Fruit fly (Drosophila melanogaster) whole organism, embryonic: ENCODE data around the gene par-6.

Experiments used
- CG10209 ChIP-seq: fragments of 200-800 bp; sonication (Bioruptor generic); optimal IDR thresholded peaks from 3 replicates; lab custom pipeline; 2017; ENCODE audit warnings: missing biosample characterization, mild to moderate bottlenecking, missing genetic modification characterization, missing genetic modification reagents
- CG10431 ChIP-seq: fragments of 200-800 bp; sonication (Bioruptor generic); optimal IDR thresholded peaks from 3 replicates; lab custom pipeline; 2018; ENCODE audit warnings: missing biosample characterization, mild to moderate bottlenecking, missing genetic modification characterization
- CG11093 ChIP-seq: fragments of 200-800 bp; sonication (Bioruptor generic); IDR thresholded peaks from 3 replicates; pipeline ENCODE4 v1.3.6; 2022; ENCODE audit warnings: missing biosample characterization, missing genetic modification characterization
- CG13296 ChIP-seq: fragments of 200-800 bp; sonication (Bioruptor generic); optimal IDR thresholded peaks from 3 replicates; lab custom pipeline; 2018; ENCODE audit warnings: missing biosample characterization, mild to moderate bottlenecking, missing genetic modification characterization
- CG17186 ChIP-seq: fragments of 200-800 bp; sonication (Bioruptor generic); optimal IDR thresholded peaks from 3 replicates; lab custom pipeline; 2017; ENCODE audit warnings: missing biosample characterization, missing genetic modification reagents, missing genetic modification characterization
- CG17361 ChIP-seq: fragments of 200-800 bp; sonication (Bioruptor generic); IDR thresholded peaks from 3 replicates; pipeline ENCODE4 v1.3.6; 2022; ENCODE audit warnings: missing biosample characterization, missing genetic modification characterization
- CG17568 ChIP-seq: fragments of 200-800 bp; sonication (Bioruptor generic); optimal IDR thresholded peaks from 2 replicates; lab custom pipeline; 2018; ENCODE audit warnings: missing biosample characterization, mild to moderate bottlenecking, missing genetic modification characterization, moderate library complexity
- CG2889 ChIP-seq: fragments of 200-800 bp; sonication (Bioruptor generic); IDR thresholded peaks from 3 replicates; pipeline ENCODE4 v1.3.6; 2022; ENCODE audit warnings: missing biosample characterization, missing genetic modification characterization
- CG3065 ChIP-seq: fragments of 200-800 bp; sonication (Bioruptor generic); optimal IDR thresholded peaks from 2 replicates; lab custom pipeline; 2016; ENCODE audit warnings: missing biosample characterization, missing genetic modification characterization
- CG3163 ChIP-seq: fragments of 200-800 bp; sonication (Bioruptor generic); optimal IDR thresholded peaks from 3 replicates; lab custom pipeline; 2016; ENCODE audit warnings: missing biosample characterization, missing genetic modification characterization
- CG3407 ChIP-seq: fragments of 200-800 bp; sonication (Bioruptor generic); optimal IDR thresholded peaks from 2 replicates; lab custom pipeline; 2018; ENCODE audit warnings: missing biosample characterization, mild to moderate bottlenecking, missing genetic modification characterization
- CG4328 ChIP-seq: fragments of 200-800 bp; sonication (Bioruptor generic); optimal IDR thresholded peaks from 3 replicates; lab custom pipeline; 2017; ENCODE audit warnings: missing biosample characterization, missing genetic modification reagents, missing genetic modification characterization
- CG6683 ChIP-seq: fragments of 200-800 bp; sonication (Bioruptor generic); optimal IDR thresholded peaks from 2 replicates; lab custom pipeline; 2017; ENCODE audit warnings: missing biosample characterization, mild to moderate bottlenecking, missing genetic modification characterization, missing genetic modification reagents
- CG8089 ChIP-seq: fragments of 200-800 bp; sonication (Bioruptor generic); optimal IDR thresholded peaks from 3 replicates; lab custom pipeline; 2016; ENCODE audit warnings: missing biosample characterization, missing genetic modification characterization
- CG8765 ChIP-seq: fragments of 200-800 bp; sonication (Bioruptor generic); IDR thresholded peaks from 2 replicates; pipeline ENCODE4 v1.3.6; 2022; ENCODE audit warnings: missing biosample characterization, missing genetic modification characterization
- D ChIP-seq, 2 experiments: fragments of 200-800 bp in 1 of 2; fragments of >200 bp in 1 of 2; sonication (Bioruptor generic) in 1 of 2; optimal IDR thresholded peaks; 2 replicates in 1 of 2; 3 replicates in 1 of 2; lab custom pipeline; 2017; ENCODE audit warnings: mild to moderate bottlenecking in 1 of 2, missing biosample characterization in 1 of 2, missing genetic modification characterization in 1 of 2, missing genetic modification reagents in 1 of 2
- Dek ChIP-seq: fragments of 200-800 bp; sonication (Bioruptor generic); optimal IDR thresholded peaks from 3 replicates; lab custom pipeline; 2019; ENCODE audit warnings: missing biosample characterization, mild to moderate bottlenecking, missing genetic modification characterization, moderate library complexity
- Dip3 ChIP-seq: fragments of 200-800 bp; sonication (Bioruptor generic); optimal IDR thresholded peaks from 3 replicates; lab custom pipeline; 2016; ENCODE audit warnings: missing biosample characterization, missing genetic modification characterization
- Dref ChIP-seq: fragments of 200-800 bp; sonication (Bioruptor generic); IDR thresholded peaks from 2 replicates; pipeline ENCODE4 v1.3.6; 2022; ENCODE audit warnings: missing biosample characterization, missing genetic modification characterization
- Gug ChIP-seq: fragments of 200-800 bp; sonication (Bioruptor generic); IDR thresholded peaks from 4 replicates; pipeline ENCODE4 v1.3.6; 2022; ENCODE audit warnings: missing biosample characterization, missing genetic modification characterization
- H15 ChIP-seq: fragments of 200-800 bp; sonication (Bioruptor generic); IDR thresholded peaks from 3 replicates; pipeline ENCODE4 v1.3.6; 2022; ENCODE audit warnings: missing biosample characterization, missing genetic modification characterization
- HmgD ChIP-seq: fragments of 200-800 bp; sonication (Bioruptor generic); optimal IDR thresholded peaks from 3 replicates; lab custom pipeline; 2016; ENCODE audit warnings: missing biosample characterization, missing genetic modification characterization
- Lim3 ChIP-seq: fragments of 200-800 bp; sonication (Bioruptor generic); IDR thresholded peaks from 2 replicates; pipeline ENCODE4 v1.3.6; 2022; ENCODE audit warnings: missing biosample characterization, missing genetic modification characterization
- MBD-R2 ChIP-seq: fragments of 200-800 bp; sonication (Bioruptor generic); IDR thresholded peaks from 2 replicates; pipeline ENCODE4 v1.3.6; 2022; ENCODE audit warnings: missing biosample characterization, missing genetic modification characterization
- Ptx1 ChIP-seq: fragments of 200-800 bp; sonication (Bioruptor generic); IDR thresholded peaks from 2 replicates; pipeline ENCODE4 v1.3.6; 2022; ENCODE audit warnings: missing biosample characterization, missing genetic modification characterization
- Spps ChIP-seq: fragments of 200-800 bp; sonication (Bioruptor generic); optimal IDR thresholded peaks from 2 replicates; lab custom pipeline; 2018; ENCODE audit warnings: missing biosample characterization, mild to moderate bottlenecking, missing genetic modification characterization
- Stat92E ChIP-seq, 3 experiments: fragments of >200 bp in 2 of 3; fragments of 200-800 bp in 1 of 3; sonication (Bioruptor generic) in 1 of 3; optimal IDR thresholded peaks; 2 replicates each; lab custom pipeline; 2017 to 2019; ENCODE audit warnings: missing biosample characterization in 3 of 3, missing genetic modification characterization in 3 of 3, mild to moderate bottlenecking in 1 of 3, moderate library complexity in 1 of 3
- Usf ChIP-seq: fragments of 200-800 bp; sonication (Bioruptor generic); optimal IDR thresholded peaks from 2 replicates; lab custom pipeline; 2017; ENCODE audit warnings: missing genotype, missing biosample characterization, missing genetic modification characterization
- Vsx1 ChIP-seq: fragments of 200-800 bp; sonication (Bioruptor generic); optimal IDR thresholded peaks from 2 replicates; lab custom pipeline; 2017; ENCODE audit warnings: missing biosample characterization, mild to moderate bottlenecking, missing genetic modification characterization, missing genetic modification reagents
- Xbp1 ChIP-seq: fragments of 200-800 bp; sonication (Bioruptor generic); optimal IDR thresholded peaks from 3 replicates; lab custom pipeline; 2016; ENCODE audit warnings: missing biosample characterization, mild to moderate bottlenecking, missing genetic modification characterization
- YL-1 ChIP-seq: fragments of 200-800 bp; sonication (Bioruptor generic); optimal IDR thresholded peaks from 3 replicates; lab custom pipeline; 2017; ENCODE audit warnings: missing biosample characterization, mild to moderate bottlenecking, missing genetic modification characterization
- corto ChIP-seq: fragments of 200-800 bp; sonication (Bioruptor generic); optimal IDR thresholded peaks from 2 replicates; lab custom pipeline; 2016; ENCODE audit warnings: missing biosample characterization, mild to moderate bottlenecking, missing genetic modification characterization, moderate library complexity
- crol ChIP-seq: fragments of 200-800 bp; sonication (Bioruptor generic); IDR thresholded peaks from 2 replicates; pipeline ENCODE4 v1.3.6; 2022; ENCODE audit warnings: missing biosample characterization, missing genetic modification characterization
- dm ChIP-seq: fragments of 200-800 bp; sonication (Bioruptor generic); optimal IDR thresholded peaks from 3 replicates; lab custom pipeline; 2016; ENCODE audit warnings: missing biosample characterization, missing genetic modification characterization
- fd3F ChIP-seq: fragments of 200-800 bp; sonication (Bioruptor generic); optimal IDR thresholded peaks from 2 replicates; lab custom pipeline; 2018; ENCODE audit warnings: missing biosample characterization, mild to moderate bottlenecking, missing genetic modification characterization, moderate library complexity
- ftz-f1 ChIP-seq: fragments of 200-800 bp; sonication (Bioruptor generic); optimal IDR thresholded peaks from 2 replicates; lab custom pipeline; 2016; ENCODE audit warnings: missing biosample characterization, missing genetic modification characterization
- gfzf ChIP-seq: fragments of 200-800 bp; sonication (Bioruptor generic); optimal IDR thresholded peaks from 2 replicates; lab custom pipeline; 2016; ENCODE audit warnings: missing biosample characterization, mild to moderate bottlenecking, missing genetic modification characterization, moderate library complexity
- gsb-n ChIP-seq: fragments of 200-800 bp; sonication (Bioruptor generic); optimal IDR thresholded peaks from 3 replicates; lab custom pipeline; 2018; ENCODE audit warnings: missing biosample characterization, mild to moderate bottlenecking, missing genetic modification characterization
- hkb ChIP-seq, 2 experiments: fragments of 200-800 bp in 1 of 2; fragments of >200 bp in 1 of 2; sonication (Bioruptor generic) in 1 of 2; IDR thresholded peaks in 1 of 2; optimal IDR thresholded peaks in 1 of 2; 2 replicates each; pipeline versions ENCODE4 v1.3.6 to Lab custom; 2017 to 2022; ENCODE audit warnings: missing biosample characterization in 1 of 2, missing genetic modification characterization in 1 of 2
- ind ChIP-seq: fragments of 200-800 bp; sonication (Bioruptor generic); optimal IDR thresholded peaks from 3 replicates; lab custom pipeline; 2016; ENCODE audit warnings: missing biosample characterization, missing genetic modification characterization
- lilli ChIP-seq: fragments of 200-800 bp; sonication (Bioruptor generic); optimal IDR thresholded peaks from 3 replicates; lab custom pipeline; 2016; ENCODE audit warnings: missing biosample characterization, missing genetic modification characterization
- nau ChIP-seq: fragments of 200-800 bp; sonication (Bioruptor generic); optimal IDR thresholded peaks from 3 replicates; lab custom pipeline; 2017; ENCODE audit warnings: missing biosample characterization, mild to moderate bottlenecking, missing genetic modification characterization, missing genetic modification reagents
- nmo ChIP-seq: fragments of 200-800 bp; sonication (Bioruptor generic); optimal IDR thresholded peaks from 2 replicates; lab custom pipeline; 2018; ENCODE audit warnings: missing biosample characterization, mild to moderate bottlenecking, missing genetic modification characterization, moderate library complexity
- odd ChIP-seq: fragments of 200-800 bp; sonication (Bioruptor generic); optimal IDR thresholded peaks from 2 replicates; lab custom pipeline; 2017; ENCODE audit warnings: missing biosample characterization, mild to moderate bottlenecking, missing genetic modification characterization
- otp ChIP-seq: fragments of 200-800 bp; sonication (Bioruptor generic); IDR thresholded peaks from 3 replicates; pipeline ENCODE4, ENCODE4 v1.3.6; 2022; ENCODE audit warnings: missing biosample characterization, missing genetic modification characterization
- pho ChIP-seq: fragments of 200-800 bp; sonication (Bioruptor generic); optimal IDR thresholded peaks from 2 replicates; lab custom pipeline; 2016; ENCODE audit warnings: missing biosample characterization, missing genetic modification characterization
- sd ChIP-seq: fragments of 200-800 bp; sonication (Bioruptor generic); optimal IDR thresholded peaks from 3 replicates; lab custom pipeline; 2018; ENCODE audit warnings: missing biosample characterization, mild to moderate bottlenecking, missing genetic modification characterization, moderate library complexity
- sens-2 ChIP-seq: fragments of 200-800 bp; sonication (Bioruptor generic); IDR thresholded peaks from 2 replicates; pipeline ENCODE4 v1.3.6; 2022; ENCODE audit warnings: missing biosample characterization, missing genetic modification characterization
- trem ChIP-seq: fragments of 200-800 bp; optimal IDR thresholded peaks from 3 replicates; lab custom pipeline; 2019; ENCODE audit warnings: missing biosample characterization, mild to moderate bottlenecking, missing genetic modification characterization, moderate library complexity
- zfh2 ChIP-seq: fragments of 200-800 bp; sonication (Bioruptor generic); optimal IDR thresholded peaks from 2 replicates; lab custom pipeline; 2016; ENCODE audit warnings: missing biosample characterization, missing genetic modification characterization

par-6 gene

dm6 chrX:17751658-17752057 is 48.5 kb downstream of the par-6 start (continued):
- TF ChIP-seq Usf, result no peak
- no peak for TF ChIP-seq D (optimal IDR thresholded peaks at IDR 0.05; lab: Kevin White, UChicago)
- no peak for TF ChIP-seq D (GFP tag; optimal IDR thresholded peaks at IDR 0.05; lab: Kevin White, UChicago)
- TF ChIP-seq Xbp1 (GFP tag; lab: Kevin White, UChicago), result peak; percentile 71
- TF ChIP-seq CG13296 (GFP tag; lab: Kevin White, UChicago), result no peak
- peak; percentile 70 for TF ChIP-seq Ptx1 (GFP tag; lab: Robert Waterston, UW)
- TF ChIP-seq CG10431 (GFP tag; lab: Kevin White, UChicago), result no peak
- peak; percentile 77 for TF ChIP-seq sd
- TF ChIP-seq nmo (GFP tag; lab: Kevin White, UChicago), result peak; percentile 55
- TF ChIP-seq CG6683 (GFP tag; lab: Kevin White, UChicago), result no peak
- TF ChIP-seq HmgD, result peak; percentile 73
- TF ChIP-seq otp (GFP tag; lab: Robert Waterston, UW), result no peak
- TF ChIP-seq MBD-R2 (GFP tag; lab: Robert Waterston, UW), result no peak
- TF ChIP-seq CG4328 (GFP tag; lab: Kevin White, UChicago), result no peak
- no peak for TF ChIP-seq hkb (optimal IDR thresholded peaks at IDR 0.05; lab: Kevin White, UChicago)
- TF ChIP-seq hkb (GFP tag; IDR thresholded peaks at IDR 0.05; lab: Robert Waterston, UW), result 0 out of 2 replicates have a peak, but pooled peaks have one; percentile 11
- no peak for TF ChIP-seq Lim3 (GFP tag; lab: Robert Waterston, UW)
- TF ChIP-seq Spps (tag; lab: Kevin White, UChicago), result no peak
- peak; percentile 47 for TF ChIP-seq ind (GFP tag; lab: Kevin White, UChicago)
- TF ChIP-seq CG17361 (GFP tag; lab: Robert Waterston, UW), result peak; percentile 45; the same call in 2 of the 3 replicates
- peak; percentile 31 for TF ChIP-seq zfh2 (GFP tag; lab: Kevin White, UChicago)
- no peak for TF ChIP-seq sens-2 (GFP tag; lab: Robert Waterston, UW)
- TF ChIP-seq CG2889 (GFP tag; lab: Robert Waterston, UW), result no peak
- peak; percentile 50 for TF ChIP-seq Dip3
- TF ChIP-seq Gug (GFP tag; lab: Robert Waterston, UW), result 0 out of 4 replicates have a peak, but pooled peaks have one; percentile 20
- no peak for TF ChIP-seq nau
- TF ChIP-seq trem, result peak; percentile 42
- TF ChIP-seq CG17186 (GFP tag; lab: Kevin White, UChicago), result no peak
- TF ChIP-seq CG3065 (GFP tag; lab: Kevin White, UChicago), result no peak
- peak; percentile 36 for TF ChIP-seq CG10209 (GFP tag; lab: Kevin White, UChicago)
- TF ChIP-seq corto, result no peak
- no peak for TF ChIP-seq Dref (GFP tag; lab: Robert Waterston, UW)
- no peak for TF ChIP-seq ftz-f1
- TF ChIP-seq lilli (GFP tag; lab: Kevin White, UChicago), result peak; percentile 44
- peak; percentile 54; the same call in 1 of the 3 replicates for TF ChIP-seq H15 (GFP tag; lab: Robert Waterston, UW)
- TF ChIP-seq CG3407, result no peak
- TF ChIP-seq CG3163 (GFP tag; lab: Kevin White, UChicago), result peak; percentile 46
- no peak for TF ChIP-seq dm
- no peak for TF ChIP-seq gfzf (GFP tag; lab: Kevin White, UChicago)
- TF ChIP-seq Dek (tag; lab: Kevin White, UChicago), result peak; percentile 51
- peak; percentile 42 for TF ChIP-seq CG8089 (GFP tag; lab: Kevin White, UChicago)
- TF ChIP-seq Vsx1 (GFP tag; lab: Kevin White, UChicago), result no peak
- peak; percentile 53 for TF ChIP-seq pho (GFP tag; lab: Kevin White, UChicago)
- no peak for TF ChIP-seq odd
- peak; percentile 61; the same call in 1 of the 2 replicates for TF ChIP-seq CG8765 (GFP tag; lab: Robert Waterston, UW)
- TF ChIP-seq YL-1 (GFP tag; lab: Kevin White, UChicago), result no peak
- no peak for TF ChIP-seq gsb-n (tag; lab: Kevin White, UChicago)
- no peak for TF ChIP-seq CG17568 (GFP tag; lab: Kevin White, UChicago)
- no peak for TF ChIP-seq crol
- peak; percentile 6 for TF ChIP-seq fd3F (GFP tag; lab: Kevin White, UChicago)
- TF ChIP-seq Stat92E (GFP tag; optimal IDR thresholded peaks at IDR 0.05; lab: Kevin White, UChicago), result peak in 1 of 3 experiments; percentile 30
- TF ChIP-seq CG11093 (GFP tag; lab: Robert Waterston, UW), result no peak
